Fruit fly (Drosophila melanogaster) whole organism, wandering third instar larva: ENCODE data around the gene CG33630.

Experiments used
- Abd-B ChIP-seq: fragments of >200 bp; optimal IDR thresholded peaks from 2 replicates; lab custom pipeline; 2017; ENCODE audit warnings: missing biosample characterization, missing genetic modification characterization
- CG32264 ChIP-seq: fragments of 200-800 bp; sonication (Bioruptor generic); optimal IDR thresholded peaks from 2 replicates; lab custom pipeline; 2016; ENCODE audit warnings: missing biosample characterization, missing genetic modification characterization
- CG9705 ChIP-seq: fragments of 200-800 bp; sonication (Bioruptor generic); optimal IDR thresholded peaks from 2 replicates; lab custom pipeline; 2018; ENCODE audit warnings: missing biosample characterization, mild to moderate bottlenecking, missing genetic modification characterization
- CrebA ChIP-seq: fragments of 200-800 bp; sonication (Bioruptor generic); optimal IDR thresholded peaks from 2 replicates; lab custom pipeline; 2016; ENCODE audit warnings: missing biosample characterization, mild to moderate bottlenecking, missing genetic modification characterization, borderline replicate concordance
- Dfd ChIP-seq: fragments of >200 bp; optimal IDR thresholded peaks from 2 replicates; lab custom pipeline; 2017; ENCODE audit warnings: missing biosample characterization, missing genetic modification characterization
- Dif ChIP-seq: fragments of 200-275, 200-300 bp; sonication (Bioruptor generic); optimal IDR thresholded peaks from 2 replicates; lab custom pipeline; 2018; ENCODE audit warnings: missing biosample characterization, missing genetic modification characterization; ENCODE audit not compliant: partially characterized antibody
- GATAd ChIP-seq: sonication (Bioruptor generic); optimal IDR thresholded peaks from 2 replicates; lab custom pipeline; 2016; ENCODE audit warnings: missing biosample characterization, missing genetic modification characterization
- HLH106 ChIP-seq: fragments of 200-800 bp; optimal IDR thresholded peaks from 3 replicates; lab custom pipeline; 2019; ENCODE audit warnings: missing biosample characterization, mild to moderate bottlenecking, missing genetic modification characterization, moderate library complexity
- Hnf4 ChIP-seq: fragments of 200-800 bp; sonication (Bioruptor generic); optimal IDR thresholded peaks from 2 replicates; lab custom pipeline; 2016; ENCODE audit warnings: missing biosample characterization, mild to moderate bottlenecking, missing genetic modification characterization
- Hr78 ChIP-seq: fragments of >200 bp; optimal IDR thresholded peaks from 2 replicates; lab custom pipeline; 2017; ENCODE audit warnings: missing biosample characterization, missing genetic modification characterization
- Hr83 ChIP-seq: fragments of 200-300 bp; sonication (Bioruptor generic); optimal IDR thresholded peaks from 2 replicates; lab custom pipeline; 2016; ENCODE audit warnings: missing biosample characterization, mild to moderate bottlenecking, missing genetic modification characterization, moderate library complexity; ENCODE audit not compliant: poor library complexity, severe bottlenecking
- Jra ChIP-seq: sonication (Bioruptor generic); optimal IDR thresholded peaks from 2 replicates; lab custom pipeline; 2016; ENCODE audit warnings: missing biosample characterization, missing genetic modification characterization
- Mio ChIP-seq: sonication (Bioruptor generic); optimal IDR thresholded peaks from 2 replicates; lab custom pipeline; 2016; ENCODE audit warnings: missing biosample characterization, missing genetic modification characterization
- Myc ChIP-seq: fragments of >200 bp; optimal IDR thresholded peaks from 2 replicates; lab custom pipeline; 2017
- N ChIP-seq: fragments of >200 bp; optimal IDR thresholded peaks from 2 replicates; lab custom pipeline; 2018; ENCODE audit warnings: missing biosample characterization, missing external identifiers, missing genetic modification characterization
- OdsH ChIP-seq: fragments of 200-800 bp; sonication (Bioruptor generic); optimal IDR thresholded peaks from 2 replicates; lab custom pipeline; 2016; ENCODE audit warnings: missing biosample characterization, mild to moderate bottlenecking, missing genetic modification characterization
- Rel ChIP-seq, 2 experiments: fragments of 200-800 bp; sonication (Bioruptor generic) in 1 of 2; optimal IDR thresholded peaks; 2 replicates in 1 of 2; 3 replicates in 1 of 2; lab custom pipeline; 2016 to 2019; ENCODE audit warnings: mild to moderate bottlenecking in 2 of 2, missing biosample characterization in 2 of 2, missing genetic modification characterization in 2 of 2, moderate library complexity in 1 of 2
- Sp1 ChIP-seq: fragments of 200-800 bp; sonication (Bioruptor generic); optimal IDR thresholded peaks from 3 replicates; lab custom pipeline; 2019; ENCODE audit warnings: missing biosample characterization, mild to moderate bottlenecking, missing genetic modification characterization, moderate library complexity
- Vsx2 ChIP-seq: fragments of 200-300, 225-300 bp; sonication (Bioruptor generic); optimal IDR thresholded peaks from 2 replicates; lab custom pipeline; 2018; ENCODE audit warnings: missing biosample characterization, missing genetic modification characterization; ENCODE audit not compliant: partially characterized antibody
- br ChIP-seq: fragments of 200-800 bp; sonication (Bioruptor generic); optimal IDR thresholded peaks from 2 replicates; lab custom pipeline; 2016; ENCODE audit warnings: missing biosample characterization, missing genetic modification characterization
- brk ChIP-seq: fragments of 200-800 bp; sonication (Bioruptor generic); optimal IDR thresholded peaks from 2 replicates; lab custom pipeline; 2016; ENCODE audit warnings: missing biosample characterization, mild to moderate bottlenecking, missing genetic modification characterization
- dl ChIP-seq, 2 experiments: fragments of 175-275, 200-275 bp in 1 of 2; fragments of 200-275 bp in 1 of 2; sonication (Bioruptor generic); optimal IDR thresholded peaks; lab custom pipeline; 2018; ENCODE audit warnings: mild to moderate bottlenecking in 2 of 2, missing biosample characterization in 2 of 2, missing genetic modification characterization in 2 of 2, moderate library complexity in 2 of 2; ENCODE audit not compliant: partially characterized antibody in 2 of 2, insufficient read depth in 1 of 2
- dmrt93B ChIP-seq: fragments of 200-800 bp; sonication (Bioruptor generic); optimal IDR thresholded peaks from 2 replicates; lab custom pipeline; 2018; ENCODE audit warnings: missing biosample characterization, mild to moderate bottlenecking, missing genetic modification characterization
- dsf ChIP-seq: sonication (Bioruptor generic); optimal IDR thresholded peaks from 2 replicates; lab custom pipeline; 2016; ENCODE audit warnings: missing biosample characterization, missing genetic modification characterization, borderline replicate concordance
- ey ChIP-seq: fragments of 200-800 bp; sonication (Bioruptor generic); optimal IDR thresholded peaks from 2 replicates; lab custom pipeline; 2016; ENCODE audit warnings: missing biosample characterization, missing genetic modification characterization
- foxo ChIP-seq, 2 experiments: fragments of 200-800 bp; sonication (Bioruptor generic); optimal IDR thresholded peaks; 2 replicates in 1 of 2; 3 replicates in 1 of 2; lab custom pipeline; 2016 to 2017; ENCODE audit warnings: missing biosample characterization in 2 of 2, missing genetic modification characterization in 2 of 2
- fru ChIP-seq: fragments of 200-800 bp; sonication (Bioruptor generic); optimal IDR thresholded peaks from 3 replicates; lab custom pipeline; 2016; ENCODE audit warnings: missing biosample characterization, mild to moderate bottlenecking, missing genetic modification characterization
- h ChIP-seq: fragments of 200-800 bp; sonication (Bioruptor generic); optimal IDR thresholded peaks from 3 replicates; lab custom pipeline; 2016; ENCODE audit warnings: missing biosample characterization, mild to moderate bottlenecking, missing genetic modification characterization
- jim ChIP-seq: fragments of 175-275, 200-325 bp; sonication (Bioruptor generic); optimal IDR thresholded peaks from 2 replicates; lab custom pipeline; 2016; ENCODE audit warnings: missing biosample characterization, mild to moderate bottlenecking, missing genetic modification characterization
- lola ChIP-seq: fragments of >200 bp; optimal IDR thresholded peaks from 2 replicates; lab custom pipeline; 2017; ENCODE audit warnings: missing biosample characterization, missing genetic modification characterization
- pan ChIP-seq: fragments of >200 bp; optimal IDR thresholded peaks from 2 replicates; lab custom pipeline; 2017
- psq ChIP-seq: fragments of 200-800 bp; sonication (Bioruptor generic); optimal IDR thresholded peaks from 3 replicates; lab custom pipeline; 2017; ENCODE audit warnings: missing biosample characterization, mild to moderate bottlenecking, missing genetic modification characterization, moderate library complexity
- rgr ChIP-seq: fragments of 200-800 bp; sonication (Bioruptor generic); optimal IDR thresholded peaks from 3 replicates; lab custom pipeline; 2016; ENCODE audit warnings: missing biosample characterization, mild to moderate bottlenecking, missing genetic modification characterization
- sage ChIP-seq: fragments of 200-800 bp; sonication (Bioruptor generic); optimal IDR thresholded peaks from 2 replicates; lab custom pipeline; 2016; ENCODE audit warnings: missing biosample characterization, mild to moderate bottlenecking, missing genetic modification characterization
- sv ChIP-seq: fragments of 200-800 bp; sonication (Bioruptor generic); optimal IDR thresholded peaks from 3 replicates; lab custom pipeline; 2016; ENCODE audit warnings: missing biosample characterization, missing genetic modification characterization
- tai ChIP-seq: sonication (Bioruptor generic); optimal IDR thresholded peaks from 2 replicates; lab custom pipeline; 2016; ENCODE audit warnings: missing biosample characterization, missing genetic modification characterization
- usp ChIP-seq: fragments of >200 bp; optimal IDR thresholded peaks from 2 replicates; lab custom pipeline; 2017; ENCODE audit warnings: missing biosample characterization, missing genetic modification characterization
- woc ChIP-seq: sonication (Bioruptor generic); optimal IDR thresholded peaks from 2 replicates; lab custom pipeline; 2016; ENCODE audit warnings: missing biosample characterization, mild to moderate bottlenecking, missing genetic modification characterization

CG33630 gene

dm6 chr3R:10099401-10099848 lies 37.0 kb downstream of the CG33630 start:
- TF ChIP-seq Mio (no peak), Rel (GFP tag; optimal IDR thresholded peaks at IDR 0.05; lab: Kevin White, UChicago) (no peak), Rel (tag; optimal IDR thresholded peaks at IDR 0.05; lab: Kevin White, UChicago) (peak; percentile 10), jim (GFP tag; lab: Kevin White, UChicago) (no peak), dmrt93B (GFP tag; lab: Kevin White, UChicago) (no peak), CG9705 (GFP tag; lab: Kevin White, UChicago) (no peak), lola (no peak), HLH106 (tag; lab: Kevin White, UChicago) (no peak), dsf (no peak), Dfd (no peak), h (GFP tag; lab: Kevin White, UChicago) (peak; percentile 32), Abd-B (no peak), OdsH (GFP tag; lab: Kevin White, UChicago) (no peak), CrebA (GFP tag; lab: Kevin White, UChicago) (no peak)

dm6 chr3R:10100498-10101196 lies 38.2 kb downstream of the CG33630 start:
- TF ChIP-seq CrebA (GFP tag; lab: Kevin White, UChicago) (no peak), Rel (GFP tag; optimal IDR thresholded peaks at IDR 0.05; lab: Kevin White, UChicago) (no peak), Rel (tag; optimal IDR thresholded peaks at IDR 0.05; lab: Kevin White, UChicago) (no peak), sage (GFP tag; lab: Kevin White, UChicago) (no peak), pan (lab: Kevin White, UChicago) (no peak), Vsx2 (no peak), N (peak; percentile 53), ey (no peak), GATAd (no peak), CG32264 (GFP tag; lab: Kevin White, UChicago) (no peak), lola (no peak), Hr83 (GFP tag; lab: Kevin White, UChicago) (peak; percentile 53), Myc (peak; percentile 84), Mio (no peak), OdsH (GFP tag; lab: Kevin White, UChicago) (no peak), Dfd (no peak), h (GFP tag; lab: Kevin White, UChicago) (peak; percentile 47), Hr78 (GFP tag; lab: Kevin White, UChicago) (no peak), woc (GFP tag; lab: Kevin White, UChicago) (no peak), psq (GFP tag; lab: Kevin White, UChicago) (no peak), jim (GFP tag; lab: Kevin White, UChicago) (no peak), usp (no peak), dsf (no peak), dmrt93B (GFP tag; lab: Kevin White, UChicago) (no peak), Hnf4 (GFP tag; lab: Kevin White, UChicago) (no peak), Jra (GFP tag; lab: Kevin White, UChicago) (no peak), Sp1 (peak; percentile 14), dl (GFP tag; optimal IDR thresholded peaks at IDR 0.05; lab: Kevin White, UChicago; ENCODE audit: insufficient read depth in 1 of 2, partially characterized antibody in 2 of 2) (peak; percentile 3 to 41), br (GFP tag; lab: Kevin White, UChicago) (no peak), CG9705 (GFP tag; lab: Kevin White, UChicago) (no peak), Dif (GFP tag; lab: Kevin White, UChicago) (peak; percentile 93), HLH106 (tag; lab: Kevin White, UChicago) (peak; percentile 28), sv (GFP tag; lab: Kevin White, UChicago) (no peak), tai (GFP tag; lab: Kevin White, UChicago) (no peak), rgr (GFP tag; lab: Kevin White, UChicago) (no peak), foxo (GFP tag; optimal IDR thresholded peaks at IDR 0.05; lab: Kevin White, UChicago) (peak in 1 of 2 experiments; percentile 60), Abd-B (no peak), brk (GFP tag; lab: Kevin White, UChicago) (no peak), fru (GFP tag; lab: Kevin White, UChicago) (peak; percentile 17)
- TF ChIP-seq, all 38 proteins: peak for 10
